Fruit fly (Drosophila melanogaster) whole organism, embryonic: ENCODE measurements around the gene Lim3.

Source experiments
- Ada2b ChIP-seq: fragments of 200-800 bp; sonication (Bioruptor generic); IDR thresholded peaks from 2 replicates; pipeline ENCODE4 v1.3.6; 2022; ENCODE audit warnings: missing biosample characterization, missing genetic modification characterization
- CG1024 ChIP-seq: fragments of 200-800 bp; sonication (Bioruptor generic); IDR thresholded peaks from 2 replicates; pipeline ENCODE4 v1.3.6; 2022; ENCODE audit warnings: missing biosample characterization, missing genetic modification characterization
- CG10462 ChIP-seq: fragments of 200-800 bp; sonication (Bioruptor generic); optimal IDR thresholded peaks from 2 replicates; lab custom pipeline; 2016; ENCODE audit warnings: missing biosample characterization, missing genetic modification characterization
- CG11093 ChIP-seq: fragments of 200-800 bp; sonication (Bioruptor generic); IDR thresholded peaks from 3 replicates; pipeline ENCODE4 v1.3.6; 2022; ENCODE audit warnings: missing biosample characterization, missing genetic modification characterization
- CG12942 ChIP-seq: fragments of 200-800 bp; sonication (Bioruptor generic); optimal IDR thresholded peaks from 3 replicates; lab custom pipeline; 2016; ENCODE audit warnings: missing biosample characterization, missing genetic modification characterization
- CG13287 ChIP-seq: fragments of 200-800 bp; sonication (Bioruptor generic); IDR thresholded peaks from 2 replicates; pipeline ENCODE4 v1.3.6; 2022; ENCODE audit warnings: missing biosample characterization, missing genetic modification characterization; ENCODE audit not compliant: partially characterized antibody
- CG14014 ChIP-seq: fragments of 200-800 bp; sonication (Bioruptor generic); IDR thresholded peaks from 2 replicates; pipeline ENCODE4 v1.3.6; 2022; ENCODE audit warnings: missing biosample characterization, missing genetic modification characterization
- CG14860 ChIP-seq: fragments of 200-800 bp; sonication (Bioruptor generic); IDR thresholded peaks from 3 replicates; pipeline ENCODE4 v1.3.6; 2022; ENCODE audit warnings: missing biosample characterization, missing genetic modification characterization; ENCODE audit not compliant: partially characterized antibody
- CG15514 ChIP-seq: fragments of 200-800 bp; sonication (Bioruptor generic); optimal IDR thresholded peaks from 3 replicates; lab custom pipeline; 2017; ENCODE audit warnings: missing biosample characterization, missing genetic modification characterization, mild to moderate bottlenecking, moderate library complexity, missing genetic modification reagents
- CG17612 ChIP-seq: fragments of 200-800 bp; sonication (Bioruptor generic); IDR thresholded peaks from 2 replicates; pipeline ENCODE4 v1.3.6; 2022; ENCODE audit warnings: missing biosample characterization, missing genetic modification characterization
- CG18262 ChIP-seq: fragments of 200-800 bp; optimal IDR thresholded peaks from 3 replicates; lab custom pipeline; 2019; ENCODE audit warnings: missing biosample characterization, mild to moderate bottlenecking, missing genetic modification characterization, moderate library complexity
- CG2889 ChIP-seq: fragments of 200-800 bp; sonication (Bioruptor generic); IDR thresholded peaks from 3 replicates; pipeline ENCODE4 v1.3.6; 2022; ENCODE audit warnings: missing biosample characterization, missing genetic modification characterization
- CG30020 ChIP-seq: fragments of 200-800 bp; optimal IDR thresholded peaks from 2 replicates; lab custom pipeline; 2019; ENCODE audit warnings: missing biosample characterization, mild to moderate bottlenecking, missing genetic modification characterization, moderate library complexity
- CG3065 ChIP-seq: fragments of 200-800 bp; sonication (Bioruptor generic); optimal IDR thresholded peaks from 2 replicates; lab custom pipeline; 2016; ENCODE audit warnings: missing biosample characterization, missing genetic modification characterization
- CG33557 ChIP-seq: fragments of 200-800 bp; sonication (Bioruptor generic); optimal IDR thresholded peaks from 2 replicates; lab custom pipeline; 2019; ENCODE audit warnings: missing biosample characterization, mild to moderate bottlenecking, missing genetic modification characterization, moderate library complexity
- CG3838 ChIP-seq: fragments of 200-800 bp; sonication (Bioruptor generic); optimal IDR thresholded peaks from 3 replicates; lab custom pipeline; 2016; ENCODE audit warnings: missing biosample characterization, missing genetic modification characterization
- CG4404 ChIP-seq: fragments of 200-800 bp; sonication (Bioruptor generic); IDR thresholded peaks from 2 replicates; pipeline ENCODE4 v1.3.6; 2022; ENCODE audit warnings: missing biosample characterization, missing genetic modification characterization
- CG4424 ChIP-seq: fragments of 200-800 bp; sonication (Bioruptor generic); optimal IDR thresholded peaks from 3 replicates; lab custom pipeline; 2016; ENCODE audit warnings: missing biosample characterization, missing genetic modification characterization
- CG6791 ChIP-seq: fragments of 200-800 bp; sonication (Bioruptor generic); IDR thresholded peaks from 3 replicates; pipeline ENCODE4 v1.3.6; 2022; ENCODE audit warnings: missing biosample characterization, missing genetic modification characterization; ENCODE audit not compliant: partially characterized antibody
- CG7839 ChIP-seq: fragments of 200-800 bp; sonication (Bioruptor generic); optimal IDR thresholded peaks from 3 replicates; lab custom pipeline; 2018; ENCODE audit warnings: missing biosample characterization, mild to moderate bottlenecking, missing genetic modification characterization, moderate library complexity
- CG7963 ChIP-seq: fragments of 200-800 bp; sonication (Bioruptor generic); IDR thresholded peaks from 3 replicates; pipeline ENCODE4 v1.3.6; 2022; ENCODE audit warnings: missing biosample characterization, missing genetic modification characterization; ENCODE audit not compliant: partially characterized antibody
- CG8359 ChIP-seq: fragments of 200-800 bp; sonication (Bioruptor generic); optimal IDR thresholded peaks from 2 replicates; lab custom pipeline; 2017; ENCODE audit warnings: missing biosample characterization, mild to moderate bottlenecking, missing genetic modification characterization, borderline replicate concordance
- CG9876 ChIP-seq: fragments of 200-800 bp; sonication (Bioruptor generic); optimal IDR thresholded peaks from 2 replicates; lab custom pipeline; 2016; ENCODE audit warnings: missing biosample characterization, missing genetic modification characterization
- Deaf1 ChIP-seq: fragments of 200-800 bp; optimal IDR thresholded peaks from 3 replicates; lab custom pipeline; 2019; ENCODE audit warnings: missing biosample characterization, mild to moderate bottlenecking, missing genetic modification characterization, moderate library complexity
- ERR ChIP-seq: fragments of 200-800 bp; sonication (Bioruptor generic); optimal IDR thresholded peaks from 2 replicates; lab custom pipeline; 2016; ENCODE audit warnings: missing biosample characterization, missing genetic modification characterization
- Elba2 ChIP-seq: fragments of 200-800 bp; sonication (Bioruptor generic); optimal IDR thresholded peaks from 3 replicates; lab custom pipeline; 2016; ENCODE audit warnings: missing biosample characterization, missing genetic modification characterization
- Fer3 ChIP-seq: fragments of 200-800 bp; sonication (Bioruptor generic); optimal IDR thresholded peaks from 2 replicates; lab custom pipeline; 2018; ENCODE audit warnings: missing biosample characterization, mild to moderate bottlenecking, missing genetic modification characterization, moderate library complexity
- HHEX ChIP-seq: fragments of 200-800 bp; sonication (Bioruptor generic); optimal IDR thresholded peaks from 3 replicates; lab custom pipeline; 2017; ENCODE audit warnings: missing biosample characterization, mild to moderate bottlenecking, missing genetic modification characterization, missing genetic modification reagents
- HLH4C ChIP-seq: fragments of 200-800 bp; sonication (Bioruptor generic); IDR thresholded peaks from 3 replicates; pipeline ENCODE4 v1.3.6; 2022; ENCODE audit warnings: missing biosample characterization, missing genetic modification characterization; ENCODE audit not compliant: partially characterized antibody
- HmgZ ChIP-seq: fragments of 200-800 bp; sonication (Bioruptor generic); optimal IDR thresholded peaks from 2 replicates; lab custom pipeline; 2018; ENCODE audit warnings: missing biosample characterization, mild to moderate bottlenecking, missing genetic modification characterization
- Hr78 ChIP-seq, 2 experiments: fragments of 200-800 bp in 1 of 2; fragments of >200 bp in 1 of 2; sonication (Bioruptor generic) in 1 of 2; optimal IDR thresholded peaks; 2 replicates each; lab custom pipeline; 2017 to 2019; ENCODE audit warnings: missing biosample characterization in 2 of 2, missing genetic modification characterization in 2 of 2, mild to moderate bottlenecking in 1 of 2, moderate library complexity in 1 of 2
- Jarid2 ChIP-seq: fragments of 200-800 bp; sonication (Bioruptor generic); optimal IDR thresholded peaks from 3 replicates; lab custom pipeline; 2017; ENCODE audit warnings: mild to moderate bottlenecking, missing biosample characterization, missing genetic modification reagents, missing genetic modification characterization
- Nf-YB ChIP-seq: fragments of 200-800 bp; sonication (Bioruptor generic); optimal IDR thresholded peaks from 3 replicates; lab custom pipeline; 2019; ENCODE audit warnings: missing biosample characterization, mild to moderate bottlenecking, missing genetic modification characterization, moderate library complexity
- Rx ChIP-seq: fragments of 200-800 bp; sonication (Bioruptor generic); IDR thresholded peaks from 2 replicates; pipeline ENCODE4 v1.3.6; 2022; ENCODE audit warnings: missing biosample characterization, missing genetic modification characterization
- ash1 ChIP-seq: fragments of 200-800 bp; sonication (Bioruptor generic); optimal IDR thresholded peaks from 2 replicates; lab custom pipeline; 2018; ENCODE audit warnings: missing biosample characterization, mild to moderate bottlenecking, missing genetic modification characterization
- cad ChIP-seq: fragments of >200 bp; optimal IDR thresholded peaks from 2 replicates; lab custom pipeline; 2017; ENCODE audit warnings: missing biosample characterization, missing genetic modification characterization
- crol ChIP-seq: fragments of 200-800 bp; sonication (Bioruptor generic); IDR thresholded peaks from 2 replicates; pipeline ENCODE4 v1.3.6; 2022; ENCODE audit warnings: missing biosample characterization, missing genetic modification characterization
- cwo ChIP-seq: fragments of 200-800 bp; sonication (Bioruptor generic); optimal IDR thresholded peaks from 3 replicates; lab custom pipeline; 2017; ENCODE audit warnings: missing biosample characterization, missing genetic modification characterization, mild to moderate bottlenecking, moderate library complexity, missing genetic modification reagents
- jigr1 ChIP-seq: fragments of 200-800 bp; sonication (Bioruptor generic); IDR thresholded peaks from 3 replicates; pipeline ENCODE4 v1.3.6; 2022; ENCODE audit warnings: missing biosample characterization, missing genetic modification characterization
- jumu ChIP-seq: fragments of 200-800 bp; sonication (Bioruptor generic); optimal IDR thresholded peaks from 3 replicates; lab custom pipeline; 2016; ENCODE audit warnings: missing biosample characterization, missing genetic modification characterization
- knrl ChIP-seq: fragments of 200-800 bp; sonication (Bioruptor generic); IDR thresholded peaks from 3 replicates; pipeline ENCODE4 v1.3.6; 2022; ENCODE audit warnings: missing biosample characterization, missing genetic modification characterization; ENCODE audit not compliant: partially characterized antibody
- org-1 ChIP-seq: fragments of 200-800 bp; sonication (Bioruptor generic); optimal IDR thresholded peaks from 2 replicates; lab custom pipeline; 2017; ENCODE audit warnings: missing biosample characterization, missing genetic modification characterization
- pan ChIP-seq, 4 experiments: fragments of >200 bp in 3 of 4; fragments of 200-800 bp in 1 of 4; sonication (Bioruptor generic) in 1 of 4; optimal IDR thresholded peaks in 3 of 4; IDR thresholded peaks in 1 of 4; 2 replicates each; pipeline versions ENCODE4 v1.3.6 to Lab custom; 2017 to 2022; ENCODE audit warnings: missing biosample characterization in 2 of 4, missing genetic modification characterization in 2 of 4, mixed read lengths in 1 of 4
- phol ChIP-seq: fragments of 200-800 bp; sonication (Bioruptor generic); optimal IDR thresholded peaks from 3 replicates; lab custom pipeline; 2018; ENCODE audit warnings: missing biosample characterization, mild to moderate bottlenecking, missing genetic modification characterization, moderate library complexity
- schlank ChIP-seq: fragments of 200-800 bp; sonication (Bioruptor generic); optimal IDR thresholded peaks from 2 replicates; lab custom pipeline; 2018; ENCODE audit warnings: missing biosample characterization, mild to moderate bottlenecking, missing genetic modification characterization
- sens ChIP-seq: fragments of 200-800 bp; sonication (Bioruptor generic); peaks from one replicate; lab custom pipeline; 2016; ENCODE audit warnings: missing biosample characterization, missing genetic modification characterization
- tx ChIP-seq: fragments of 200-800 bp; sonication (Bioruptor generic); optimal IDR thresholded peaks from 2 replicates; lab custom pipeline; 2016; ENCODE audit warnings: missing biosample characterization, missing genetic modification characterization
- vfl ChIP-seq: fragments of 200-800 bp; sonication (Bioruptor generic); optimal IDR thresholded peaks from 2 replicates; lab custom pipeline; 2016; ENCODE audit warnings: missing biosample characterization, missing genetic modification characterization
- vnd ChIP-seq: fragments of 200-800 bp; sonication (Bioruptor generic); IDR thresholded peaks from 3 replicates; pipeline ENCODE4 v1.3.6; 2022; ENCODE audit warnings: missing biosample characterization, missing genetic modification characterization; ENCODE audit not compliant: partially characterized antibody

Gene Lim3

dm6 chr2L:19051534-19052100, 56.6 kb downstream of the Lim3 start, which contains the start of gene Rpn3 (continued):
- peak; percentile 73 for TF ChIP-seq CG3838 (GFP tag; lab: Kevin White, UChicago)
- peak; percentile 89 for TF ChIP-seq Ada2b (GFP tag; lab: Robert Waterston, UW)
- TF ChIP-seq CG18262, result peak; percentile 85
- peak; percentile 82 for TF ChIP-seq CG2889 (GFP tag; lab: Robert Waterston, UW)
- peak; percentile 31 for TF ChIP-seq schlank (tag; lab: Kevin White, UChicago)
- TF ChIP-seq CG9876 (GFP tag; lab: Kevin White, UChicago), result peak; percentile 64
- TF ChIP-seq CG13287, result peak; percentile 77
- no peak for TF ChIP-seq ERR
- TF ChIP-seq crol, result 0 out of 2 replicates have a peak, but pooled peaks have one; percentile 30
- TF ChIP-seq vnd, result peak; percentile 72
- peak; percentile 83 for TF ChIP-seq CG17612
- TF ChIP-seq CG14014 (GFP tag; lab: Robert Waterston, UW), result peak; percentile 82
- TF ChIP-seq CG3065 (GFP tag; lab: Kevin White, UChicago), result peak; percentile 22
- no peak for TF ChIP-seq Jarid2 (GFP tag; lab: Kevin White, UChicago)
- TF ChIP-seq vfl (GFP tag; lab: Kevin White, UChicago), result peak; percentile 84
- no peak for TF ChIP-seq CG7963

dm6 chr2L:19048912-19049311, 59.3 kb downstream of the Lim3 start, which contains the start of gene CG10470:
Gene CG10470 (plus strand): TSS chr2L:19049076.
- TF ChIP-seq tx (GFP tag; lab: Kevin White, UChicago), result no peak
- TF ChIP-seq CG10462 (GFP tag; lab: Kevin White, UChicago), result no peak
- TF ChIP-seq CG12942 (GFP tag; lab: Kevin White, UChicago), result no peak
- TF ChIP-seq cad (GFP tag; lab: Kevin White, UChicago), result no peak
- TF ChIP-seq Fer3 (tag; lab: Kevin White, UChicago), result peak; percentile 28
- no peak for TF ChIP-seq ash1
- TF ChIP-seq Hr78 (GFP tag; optimal IDR thresholded peaks at IDR 0.05; lab: Kevin White, UChicago), result no peak
- TF ChIP-seq jumu (GFP tag; lab: Kevin White, UChicago), result no peak
- peak; percentile 70; the same call in 2 of the 3 replicates for TF ChIP-seq knrl (GFP tag; lab: Robert Waterston, UW)
- no peak for TF ChIP-seq HHEX (GFP tag; lab: Kevin White, UChicago)
- TF ChIP-seq HLH4C (GFP tag; lab: Robert Waterston, UW), result peak; percentile 81
- TF ChIP-seq CG15514, result peak; percentile 24
- TF ChIP-seq HmgZ (tag; lab: Kevin White, UChicago), result no peak
- peak; percentile 79 for TF ChIP-seq CG14860 (GFP tag; lab: Robert Waterston, UW)
- TF ChIP-seq phol (tag; lab: Kevin White, UChicago), result peak; percentile 43
- TF ChIP-seq CG7839 (tag; lab: Kevin White, UChicago), result peak; percentile 35
- TF ChIP-seq pan (optimal IDR thresholded peaks at IDR 0.05; lab: Kevin White, UChicago), result no peak
- TF ChIP-seq pan (GFP tag; optimal IDR thresholded peaks at IDR 0.05 in 1 of 2, IDR thresholded peaks at IDR 0.05 in 1 of 2), result no peak
- peak; percentile 87 for TF ChIP-seq sens (GFP tag; lab: Kevin White, UChicago)
- TF ChIP-seq CG33557, result no peak
- no peak for TF ChIP-seq org-1
- no peak for TF ChIP-seq jigr1 (GFP tag; lab: Robert Waterston, UW)
- no peak for TF ChIP-seq Elba2 (GFP tag; lab: Kevin White, UChicago)
- no peak for TF ChIP-seq CG1024 (GFP tag; lab: Robert Waterston, UW)
- no peak for TF ChIP-seq Nf-YB (GFP tag; lab: Kevin White, UChicago)
- peak; percentile 47 for TF ChIP-seq CG30020 (tag; lab: Kevin White, UChicago)
- no peak for TF ChIP-seq Jarid2 (GFP tag; lab: Kevin White, UChicago)
- TF ChIP-seq CG4404 (GFP tag; lab: Robert Waterston, UW), result no peak
- TF ChIP-seq Rx (GFP tag; lab: Robert Waterston, UW), result no peak
- TF ChIP-seq cwo (GFP tag; lab: Kevin White, UChicago), result no peak
- no peak for TF ChIP-seq CG4424 (GFP tag; lab: Kevin White, UChicago)
- peak; percentile 89 for TF ChIP-seq CG6791 (GFP tag; lab: Robert Waterston, UW)
- TF ChIP-seq Deaf1 (tag; lab: Kevin White, UChicago), result no peak
- TF ChIP-seq CG8359 (GFP tag; lab: Kevin White, UChicago), result no peak
- no peak for TF ChIP-seq CG11093 (GFP tag; lab: Robert Waterston, UW)
